Fruit fly (Drosophila melanogaster) whole organism, embryonic: ENCODE data around the gene hog.

Source experiments
- Bgb ChIP-seq: fragments of 200-800 bp; sonication (Bioruptor generic); IDR thresholded peaks from 2 replicates; pipeline ENCODE4 v1.3.6; 2022; ENCODE audit warnings: missing biosample characterization, missing genetic modification characterization; ENCODE audit not compliant: partially characterized antibody
- C15 ChIP-seq: fragments of 200-800 bp; sonication (Bioruptor generic); IDR thresholded peaks from 3 replicates; pipeline ENCODE4 v1.3.6; 2022; ENCODE audit warnings: missing biosample characterization, missing genetic modification characterization
- CG10147 ChIP-seq: fragments of 200-800 bp; sonication (Bioruptor generic); optimal IDR thresholded peaks from 2 replicates; lab custom pipeline; 2019; ENCODE audit warnings: missing biosample characterization, mild to moderate bottlenecking, missing genetic modification characterization, moderate library complexity
- CG10209 ChIP-seq: fragments of 200-800 bp; sonication (Bioruptor generic); optimal IDR thresholded peaks from 3 replicates; lab custom pipeline; 2017; ENCODE audit warnings: missing biosample characterization, mild to moderate bottlenecking, missing genetic modification characterization, missing genetic modification reagents
- CG10321 ChIP-seq: fragments of 200-800 bp; sonication (Bioruptor generic); IDR thresholded peaks from 2 replicates; pipeline ENCODE4 v1.3.6; 2022; ENCODE audit warnings: missing biosample characterization, missing genetic modification characterization
- CG11560 ChIP-seq: fragments of 200-800 bp; sonication (Bioruptor generic); IDR thresholded peaks from 3 replicates; pipeline ENCODE4 v1.3.6; 2022; ENCODE audit warnings: missing biosample characterization, missing genetic modification characterization
- CG12391 ChIP-seq: fragments of 200-800 bp; sonication (Bioruptor generic); optimal IDR thresholded peaks from 3 replicates; lab custom pipeline; 2018; ENCODE audit warnings: missing biosample characterization, mild to moderate bottlenecking, missing genetic modification characterization, moderate library complexity
- CG12942 ChIP-seq: fragments of 200-800 bp; sonication (Bioruptor generic); optimal IDR thresholded peaks from 3 replicates; lab custom pipeline; 2016; ENCODE audit warnings: missing biosample characterization, missing genetic modification characterization
- CG1602 ChIP-seq: fragments of 200-800 bp; sonication (Bioruptor generic); optimal IDR thresholded peaks from 3 replicates; lab custom pipeline; 2016; ENCODE audit warnings: missing biosample characterization, missing genetic modification characterization
- CG2712 ChIP-seq: fragments of 200-800 bp; optimal IDR thresholded peaks from 3 replicates; lab custom pipeline; 2019; ENCODE audit warnings: missing biosample characterization, mild to moderate bottlenecking, missing genetic modification characterization, moderate library complexity
- CG30431 ChIP-seq: fragments of 200-800 bp; sonication (Bioruptor generic); optimal IDR thresholded peaks from 2 replicates; lab custom pipeline; 2017; ENCODE audit warnings: missing biosample characterization, missing genetic modification characterization
- CG5245 ChIP-seq: fragments of 200-800 bp; sonication (Bioruptor generic); optimal IDR thresholded peaks from 3 replicates; lab custom pipeline; 2016; ENCODE audit warnings: missing biosample characterization, missing genetic modification characterization
- CG6654 ChIP-seq: fragments of 200-800 bp; sonication (Bioruptor generic); optimal IDR thresholded peaks from 2 replicates; lab custom pipeline; 2017; ENCODE audit warnings: missing biosample characterization, mild to moderate bottlenecking, missing genetic modification characterization
- CG7745 ChIP-seq: fragments of 200-800 bp; sonication (Bioruptor generic); optimal IDR thresholded peaks from 2 replicates; lab custom pipeline; 2018; ENCODE audit warnings: missing biosample characterization, mild to moderate bottlenecking, missing genetic modification characterization, moderate library complexity
- CG8359 ChIP-seq: fragments of 200-800 bp; sonication (Bioruptor generic); optimal IDR thresholded peaks from 2 replicates; lab custom pipeline; 2017; ENCODE audit warnings: missing biosample characterization, mild to moderate bottlenecking, missing genetic modification characterization, borderline replicate concordance
- CG8924 ChIP-seq: fragments of 200-800 bp; optimal IDR thresholded peaks from 3 replicates; lab custom pipeline; 2019; ENCODE audit warnings: missing biosample characterization, mild to moderate bottlenecking, missing genetic modification characterization, moderate library complexity
- CG9727 ChIP-seq: fragments of 200-800 bp; sonication (Bioruptor generic); optimal IDR thresholded peaks from 3 replicates; lab custom pipeline; 2017; ENCODE audit warnings: missing biosample characterization, mild to moderate bottlenecking, missing genetic modification characterization
- CG9817 ChIP-seq: fragments of 200-800 bp; sonication (Bioruptor generic); optimal IDR thresholded peaks from 2 replicates; lab custom pipeline; 2018; ENCODE audit warnings: missing biosample characterization, mild to moderate bottlenecking, missing genetic modification characterization, moderate library complexity
- D19B ChIP-seq: fragments of 200-800 bp; sonication (Bioruptor generic); optimal IDR thresholded peaks from 2 replicates; lab custom pipeline; 2017; ENCODE audit warnings: missing biosample characterization, mild to moderate bottlenecking, missing genetic modification characterization
- Dip2 ChIP-seq: fragments of 200-800 bp; sonication (Bioruptor generic); IDR thresholded peaks from 2 replicates; pipeline ENCODE4 v1.3.6; 2022; ENCODE audit warnings: missing biosample characterization, missing genetic modification characterization
- Dll ChIP-seq: fragments of 200-800 bp; sonication (Bioruptor generic); IDR thresholded peaks from 4 replicates; pipeline ENCODE4 v1.3.6; 2022; ENCODE audit warnings: missing biosample characterization, missing genetic modification characterization; ENCODE audit not compliant: partially characterized antibody
- Ets65A ChIP-seq: fragments of 200-800 bp; sonication (Bioruptor generic); peaks from one replicate; lab custom pipeline; 2016; ENCODE audit warnings: missing biosample characterization, missing genetic modification characterization
- Ets97D ChIP-seq: fragments of 200-800 bp; sonication (Bioruptor generic); optimal IDR thresholded peaks from 3 replicates; lab custom pipeline; 2016; ENCODE audit warnings: missing biosample characterization, missing genetic modification characterization
- H15 ChIP-seq: fragments of 200-800 bp; sonication (Bioruptor generic); IDR thresholded peaks from 3 replicates; pipeline ENCODE4 v1.3.6; 2022; ENCODE audit warnings: missing biosample characterization, missing genetic modification characterization
- HmgD ChIP-seq: fragments of 200-800 bp; sonication (Bioruptor generic); optimal IDR thresholded peaks from 3 replicates; lab custom pipeline; 2016; ENCODE audit warnings: missing biosample characterization, missing genetic modification characterization
- Hsf ChIP-seq: fragments of 200-800 bp; sonication (Bioruptor generic); optimal IDR thresholded peaks from 3 replicates; lab custom pipeline; 2016; ENCODE audit warnings: missing biosample characterization, missing genetic modification characterization
- Mes4 ChIP-seq: fragments of 200-800 bp; sonication (Bioruptor generic); optimal IDR thresholded peaks from 2 replicates; lab custom pipeline; 2016; ENCODE audit warnings: missing biosample characterization, missing genetic modification characterization
- Pdp1 ChIP-seq, 2 experiments: fragments of 200-800 bp; sonication (Bioruptor generic); optimal IDR thresholded peaks; 3 replicates each; lab custom pipeline; 2016; ENCODE audit warnings: missing biosample characterization in 2 of 2, missing genetic modification characterization in 2 of 2, mild to moderate bottlenecking in 1 of 2, moderate library complexity in 1 of 2
- Poxn ChIP-seq: fragments of 200-800 bp; sonication (Bioruptor generic); IDR thresholded peaks from 2 replicates; pipeline ENCODE4 v1.3.6; 2022; ENCODE audit warnings: missing biosample characterization, missing genetic modification characterization
- Sry-δ ChIP-seq: fragments of 200-800 bp; sonication (Bioruptor generic); optimal IDR thresholded peaks from 2 replicates; lab custom pipeline; 2016; ENCODE audit warnings: missing biosample characterization, missing genetic modification characterization
- Vsx1 ChIP-seq: fragments of 200-800 bp; sonication (Bioruptor generic); optimal IDR thresholded peaks from 2 replicates; lab custom pipeline; 2017; ENCODE audit warnings: missing biosample characterization, mild to moderate bottlenecking, missing genetic modification characterization, missing genetic modification reagents
- YL-1 ChIP-seq: fragments of 200-800 bp; sonication (Bioruptor generic); optimal IDR thresholded peaks from 3 replicates; lab custom pipeline; 2017; ENCODE audit warnings: missing biosample characterization, mild to moderate bottlenecking, missing genetic modification characterization
- abd-A ChIP-seq: fragments of 200-800 bp; sonication (Bioruptor generic); optimal IDR thresholded peaks from 3 replicates; lab custom pipeline; 2019; ENCODE audit warnings: missing biosample characterization, mild to moderate bottlenecking, missing genetic modification characterization, moderate library complexity
- al ChIP-seq: fragments of 200-800 bp; sonication (Bioruptor generic); IDR thresholded peaks from 2 replicates; pipeline ENCODE4 v1.3.6; 2022; ENCODE audit warnings: missing biosample characterization, missing genetic modification characterization
- bsh ChIP-seq, 2 experiments: fragments of 200-800 bp; sonication (Bioruptor generic); optimal IDR thresholded peaks; 2 replicates each; lab custom pipeline; 2017 to 2018; ENCODE audit warnings: mild to moderate bottlenecking in 2 of 2, missing biosample characterization in 2 of 2, missing genetic modification characterization in 2 of 2, moderate library complexity in 1 of 2
- da ChIP-seq: fragments of 200-800 bp; sonication (Bioruptor generic); optimal IDR thresholded peaks from 2 replicates; lab custom pipeline; 2016; ENCODE audit warnings: missing biosample characterization, missing genetic modification characterization
- danr ChIP-seq: fragments of 200-800 bp; sonication (Bioruptor generic); IDR thresholded peaks from 2 replicates; pipeline ENCODE4 v1.3.6; 2022; ENCODE audit warnings: missing biosample characterization, missing genetic modification characterization
- disco-r ChIP-seq: fragments of 200-800 bp; sonication (Bioruptor generic); optimal IDR thresholded peaks from 2 replicates; lab custom pipeline; 2016; ENCODE audit warnings: missing biosample characterization, missing genetic modification characterization
- inv ChIP-seq: fragments of 200-800 bp; sonication (Bioruptor generic); IDR thresholded peaks from 2 replicates; pipeline ENCODE4 v1.3.6; 2022; ENCODE audit warnings: missing biosample characterization, missing genetic modification characterization; ENCODE audit not compliant: partially characterized antibody
- kni ChIP-seq: fragments of 200-800 bp; sonication (Bioruptor generic); optimal IDR thresholded peaks from 3 replicates; lab custom pipeline; 2017; ENCODE audit warnings: mild to moderate bottlenecking, missing biosample characterization, missing genetic modification reagents, missing genetic modification characterization
- pita ChIP-seq: fragments of 200-800 bp; sonication (Bioruptor generic); optimal IDR thresholded peaks from 2 replicates; lab custom pipeline; 2017; ENCODE audit warnings: missing biosample characterization, mild to moderate bottlenecking, missing genetic modification characterization
- ro ChIP-seq: fragments of 200-800 bp; sonication (Bioruptor generic); IDR thresholded peaks from 2 replicates; pipeline ENCODE4 v1.3.6; 2022; ENCODE audit warnings: missing biosample characterization, missing genetic modification characterization
- tll ChIP-seq, 2 experiments: fragments of 200-800 bp in 1 of 2; fragments of >200 bp in 1 of 2; sonication (Bioruptor generic) in 1 of 2; optimal IDR thresholded peaks; 2 replicates each; lab custom pipeline; 2017 to 2019; ENCODE audit warnings: missing biosample characterization in 2 of 2, missing genetic modification characterization in 2 of 2, mild to moderate bottlenecking in 1 of 2, moderate library complexity in 1 of 2

The hog gene

dm6 chrX:14669233-14669632 lies 49.5 kb downstream of the hog start (continued):
- TF ChIP-seq CG10147 (GFP tag; lab: Kevin White, UChicago) (peak; percentile 6), Bgb (GFP tag; lab: Robert Waterston, UW) (no peak), CG12391 (tag; lab: Kevin White, UChicago) (peak; percentile 37), D19B (GFP tag; lab: Kevin White, UChicago) (no peak), CG11560 (tag; lab: Robert Waterston, UW) (no peak), Sry-δ (GFP tag; lab: Kevin White, UChicago) (no peak), CG2712 (tag; lab: Kevin White, UChicago) (peak; percentile 54), CG12942 (no peak), CG9817 (tag; lab: Kevin White, UChicago) (no peak), CG6654 (no peak), Ets97D (GFP tag; lab: Kevin White, UChicago) (no peak), Ets65A (GFP tag; lab: Kevin White, UChicago) (peak; percentile 68), abd-A (no peak), da (GFP tag; lab: Kevin White, UChicago) (no peak), Poxn (GFP tag; lab: Robert Waterston, UW) (no peak), disco-r (GFP tag; lab: Kevin White, UChicago) (no peak), CG30431 (no peak), Dip2 (GFP tag; lab: Robert Waterston, UW) (no peak), CG5245 (GFP tag; lab: Kevin White, UChicago) (no peak), YL-1 (no peak), CG8924 (tag; lab: Kevin White, UChicago) (no peak), CG8359 (GFP tag; lab: Kevin White, UChicago) (no peak), H15 (GFP tag; lab: Robert Waterston, UW) (no peak), CG7745 (tag; lab: Kevin White, UChicago) (no peak), Dll (GFP tag; lab: Robert Waterston, UW) (no peak), inv (GFP tag; lab: Robert Waterston, UW) (no peak), CG9727 (GFP tag; lab: Kevin White, UChicago) (peak; percentile 33), pita (GFP tag; lab: Kevin White, UChicago) (no peak), CG1602 (GFP tag; lab: Kevin White, UChicago) (no peak), bsh (GFP tag; optimal IDR thresholded peaks at IDR 0.05; lab: Kevin White, UChicago) (peak in 1 of 2 experiments; percentile 44), CG10209 (GFP tag; lab: Kevin White, UChicago) (peak; percentile 13), CG10321 (GFP tag; lab: Robert Waterston, UW) (no peak), al (no peak), C15 (no peak), ro (no peak), Vsx1 (no peak), Mes4 (GFP tag; lab: Kevin White, UChicago) (no peak), danr (no peak), Hsf (GFP tag; lab: Kevin White, UChicago) (no peak), kni (GFP tag; lab: Kevin White, UChicago) (no peak), Pdp1 (GFP tag; optimal IDR thresholded peaks at IDR 0.05; lab: Kevin White, UChicago) (no peak), HmgD (GFP tag; lab: Kevin White, UChicago) (no peak), tll (GFP tag; optimal IDR thresholded peaks at IDR 0.05; lab: Kevin White, UChicago) (no peak)
- TF ChIP-seq, all 482 proteins: peak for 69
